Worm (Caenorhabditis elegans): ENCODE data around the gene cest-2.1.
A peak's percentile ranks its signal among the peaks of the same experiment; 100 is the strongest.

Gene cest-2.1

ce11 chrV:14200086-14200485 lies 28.8 kb upstream of the cest-2.1 start (continued):
- peak; percentile 94 for TF ChIP-seq lin-13 (GFP tag; optimal IDR thresholded peaks at IDR 0.05)
- TF ChIP-seq daf-16 (GFP tag; optimal IDR thresholded peaks at IDR 0.05): peak; percentile 12 to 76
- TF ChIP-seq daf-16 (tag; optimal IDR thresholded peaks at IDR 0.05): peak; percentile 86
- TF ChIP-seq lin-39 (tag; optimal IDR thresholded peaks at IDR 0.05): peak; percentile 21
- TF ChIP-seq tag-97 (GFP tag; IDR thresholded peaks at IDR 0.05): no peak
- TF ChIP-seq lin-38 (GFP tag; IDR thresholded peaks at IDR 0.05): peak; percentile 71
- peak; percentile 99 for TF ChIP-seq hlh-11 (tag; optimal IDR thresholded peaks at IDR 0.05)
- TF ChIP-seq Y75B8A.6 (GFP tag; IDR thresholded peaks at IDR 0.05): peak; percentile 63; the same call in 1 of the 2 replicates
- peak; percentile 61 for TF ChIP-seq set-16 (GFP tag; IDR thresholded peaks at IDR 0.05)
- TF ChIP-seq ama-1 (optimal IDR thresholded peaks at IDR 0.05): peak; percentile 22
- TF ChIP-seq mdl-1 (tag; optimal IDR thresholded peaks at IDR 0.05): peak; percentile 54 to 95
- TF ChIP-seq nhr-41 (GFP tag; IDR thresholded peaks at IDR 0.05): peak; percentile 72; the same call in 1 of the 2 replicates
- TF ChIP-seq D1046.2 (GFP tag; IDR thresholded peaks at IDR 0.05): peak; percentile 65; the same call in 1 of the 2 replicates
- peak; percentile 82 for TF ChIP-seq ctbp-1 (GFP tag; IDR thresholded peaks at IDR 0.05)
- no peak for TF ChIP-seq Y5F2A.4 (GFP tag; optimal IDR thresholded peaks at IDR 0.05)
- TF ChIP-seq ces-1 (GFP tag; optimal IDR thresholded peaks at IDR 0.05): no peak
- peak; percentile 98 for TF ChIP-seq nhr-10 (tag; optimal IDR thresholded peaks at IDR 0.05)
- TF ChIP-seq arid-1 (GFP tag; conservative IDR thresholded peaks at IDR 0.05): peak; percentile 62; the same call in 1 of the 2 replicates
- TF ChIP-seq nhr-11 (tag; optimal IDR thresholded peaks at IDR 0.05): peak; percentile 98
- TF ChIP-seq nhr-77 (tag; optimal IDR thresholded peaks at IDR 0.05): peak; percentile 97
- TF ChIP-seq ztf-7 (tag; optimal IDR thresholded peaks at IDR 0.05): peak; percentile 26
- peak; percentile 63 for TF ChIP-seq pqm-1 (tag; optimal IDR thresholded peaks at IDR 0.05)
- peak; percentile 87 for TF ChIP-seq mdt-29 (GFP tag; IDR thresholded peaks at IDR 0.05)
- peak; percentile 83 for TF ChIP-seq nhr-42 (GFP tag; IDR thresholded peaks at IDR 0.05)
- peak; percentile 100 for TF ChIP-seq nhr-28 (tag; optimal IDR thresholded peaks at IDR 0.05)
- TF ChIP-seq hif-1 (tag; optimal IDR thresholded peaks at IDR 0.05): peak; percentile 15 to 86
- no peak for TF ChIP-seq ceh-62 (tag; optimal IDR thresholded peaks at IDR 0.05)
- TF ChIP-seq ceh-20 (GFP tag; IDR thresholded peaks at IDR 0.05): peak; percentile 85
- TF ChIP-seq dmd-6 (GFP tag; IDR thresholded peaks at IDR 0.05): peak; percentile 95
- TF ChIP-seq egl-43 (GFP tag; IDR thresholded peaks at IDR 0.05): peak; percentile 68
- peak; percentile 81 for TF ChIP-seq jun-1 (tag; optimal IDR thresholded peaks at IDR 0.05)
- TF ChIP-seq Y105C5A.15 (GFP tag; IDR thresholded peaks at IDR 0.05): no peak
- TF ChIP-seq nhr-6 (tag; optimal IDR thresholded peaks at IDR 0.05): peak; percentile 98
- peak; percentile 63; the same call in 1 of the 2 replicates for TF ChIP-seq saeg-2 (GFP tag; IDR thresholded peaks at IDR 0.05)
- TF ChIP-seq zfp-3 (GFP tag; conservative IDR thresholded peaks at IDR 0.05): peak; percentile 87
- peak; percentile 11 for TF ChIP-seq cey-2 (tag; optimal IDR thresholded peaks at IDR 0.05; ENCODE audit: borderline replicate concordance, insufficient read depth)
- peak; percentile 43 for TF ChIP-seq ceh-28 (tag; optimal IDR thresholded peaks at IDR 0.05)
- TF ChIP-seq egl-27 (tag; optimal IDR thresholded peaks at IDR 0.05): no peak
- TF ChIP-seq duxl-1 (tag; optimal IDR thresholded peaks at IDR 0.05; ENCODE audit: poor library complexity): peak; percentile 12
- TF ChIP-seq F10B5.3 (tag; optimal IDR thresholded peaks at IDR 0.05): no peak
- no peak for TF ChIP-seq ceh-44 (GFP tag; IDR thresholded peaks at IDR 0.05)
- TF ChIP-seq mxl-3 (GFP tag; optimal IDR thresholded peaks at IDR 0.05): peak; percentile 94
- TF ChIP-seq nhr-25 (tag; optimal IDR thresholded peaks at IDR 0.05; ENCODE audit: borderline replicate concordance, insufficient read depth): peak; percentile 29
- peak; percentile 83 for TF ChIP-seq T20F7.1 (GFP tag; optimal IDR thresholded peaks at IDR 0.05)

All from whole organism, L4 larva.